Fruit fly (Drosophila melanogaster) whole organism, pupa: ENCODE measurements around the gene bap.

Experiments
- CG10348 ChIP-seq: fragments of 200-800 bp; sonication (Bioruptor generic); IDR thresholded peaks from 2 replicates; pipeline ENCODE4 v1.3.6; 2022; ENCODE audit warnings: missing biosample characterization, missing genetic modification characterization
- CG13204 ChIP-seq: fragments of 200-800 bp; sonication (Bioruptor generic); optimal IDR thresholded peaks from 2 replicates; lab custom pipeline; 2018; ENCODE audit warnings: missing biosample characterization, mild to moderate bottlenecking, missing genetic modification characterization, moderate library complexity
- CG15710 ChIP-seq: fragments of 200-800 bp; sonication (Bioruptor generic); optimal IDR thresholded peaks from 2 replicates; lab custom pipeline; 2018; ENCODE audit warnings: missing biosample characterization, mild to moderate bottlenecking, missing genetic modification characterization, moderate library complexity
- CG32121 ChIP-seq: fragments of 200-800 bp; sonication (Bioruptor generic); IDR thresholded peaks from 2 replicates; pipeline ENCODE4 v1.3.6; 2022; ENCODE audit warnings: missing biosample characterization, missing genetic modification characterization
- CG4496 ChIP-seq: fragments of 200-800 bp; sonication (Bioruptor generic); IDR thresholded peaks from 3 replicates; pipeline ENCODE4 v1.3.6; 2022; ENCODE audit warnings: missing biosample characterization, missing genetic modification characterization
- CG8159 ChIP-seq: fragments of 200-800 bp; sonication (Bioruptor generic); optimal IDR thresholded peaks from 3 replicates; lab custom pipeline; 2018; ENCODE audit warnings: missing biosample characterization, mild to moderate bottlenecking, missing genetic modification characterization, moderate library complexity
- EcR ChIP-seq: fragments of 200-800 bp; sonication (Bioruptor generic); optimal IDR thresholded peaks from 3 replicates; lab custom pipeline; 2019; ENCODE audit warnings: missing biosample characterization, missing genetic modification characterization, mild to moderate bottlenecking, moderate library complexity, missing genetic modification reagents
- Pif1A ChIP-seq: fragments of 200-800 bp; sonication (Bioruptor generic); optimal IDR thresholded peaks from 3 replicates; lab custom pipeline; 2016; ENCODE audit warnings: missing biosample characterization, missing genetic modification characterization
- gl ChIP-seq: fragments of 200-800 bp; sonication (Bioruptor generic); optimal IDR thresholded peaks from 2 replicates; lab custom pipeline; 2018; ENCODE audit warnings: missing biosample characterization, mild to moderate bottlenecking, missing genetic modification characterization

DNA sequence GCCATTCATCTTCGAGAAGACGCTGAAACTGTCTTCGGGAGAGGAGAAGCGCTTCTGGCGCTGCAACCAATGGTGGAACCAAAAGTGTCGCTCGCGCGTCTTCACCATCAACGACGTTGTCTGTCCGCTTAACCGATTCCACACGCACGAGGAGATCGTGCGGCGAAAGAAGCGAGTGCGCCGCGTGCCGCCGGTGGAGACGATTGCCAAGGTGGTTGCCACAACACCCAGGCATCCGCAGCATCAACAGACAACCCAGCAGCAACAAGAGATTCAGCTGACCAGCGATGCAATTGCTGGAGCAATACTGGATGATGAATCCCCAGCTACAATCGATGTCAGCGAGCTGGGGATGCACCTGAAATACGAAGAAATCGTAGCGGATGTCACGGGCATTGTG lies 20.2 kb upstream of the bap start:
- TF ChIP-seq CG15710 (tag; lab: Kevin White, UChicago): no peak
- no peak for TF ChIP-seq gl (tag; lab: Kevin White, UChicago)
- no peak for TF ChIP-seq EcR (GFP tag; lab: Kevin White, UChicago)
- TF ChIP-seq CG8159 (tag; lab: Kevin White, UChicago): no peak
- TF ChIP-seq Pif1A (GFP tag; lab: Kevin White, UChicago): no peak
- no peak for TF ChIP-seq CG32121 (GFP tag; lab: Robert Waterston, UW)
- TF ChIP-seq CG4496: no peak
- TF ChIP-seq CG13204 (GFP tag; lab: Kevin White, UChicago): no peak
- TF ChIP-seq CG10348 (GFP tag; lab: Robert Waterston, UW): no peak
